Worm (Caenorhabditis elegans) whole organism, L4 larva: Measurements from ENCODE around the gene dph-1.

Source experiments
- hmg-1.1 ChIP-seq: fragments of 200-800 bp; sonication (Bioruptor generic); IDR thresholded peaks from 2 replicates; pipeline ENCODE4 v1.3.6; 2022; ENCODE audit warnings: missing genetic modification reagents, missing genetic modification characterization, missing compliant biosample characterization
- lin-15B ChIP-seq: fragments of 150-350 bp; sonication (generic microtip); optimal IDR thresholded peaks from 3 replicates; lab custom pipeline; 2014; ENCODE audit warnings: missing biosample characterization, missing genetic modification characterization

- TF ChIP-seq hmg-1.1 (GFP tag; lab: Robert Waterston, UW) (no peak), lin-15B (tag; lab: Kevin White, UChicago) (no peak)
Measured at ce11 chrIII:3724880-3725279, 18.2 kb downstream of the dph-1 start, which contains the start of gene C14B1.12.
